Worm (Caenorhabditis elegans) whole organism, L1 larva: ENCODE data around the gene F32G8.3.

Source experiments
- alr-1 ChIP-seq: fragments of 200-800 bp; sonication (Bioruptor generic); optimal IDR thresholded peaks from 2 replicates; lab custom pipeline; 2018; ENCODE audit warnings: borderline replicate concordance, mild to moderate bottlenecking, missing genetic modification characterization, missing compliant biosample characterization
- ces-1 ChIP-seq: fragments of 150-350 bp; optimal IDR thresholded peaks from 2 replicates; lab custom pipeline; 2014; ENCODE audit warnings: missing biosample characterization, missing genetic modification reagents, missing genetic modification characterization
- dpl-1 ChIP-seq, 3 experiments: fragments of 150-350 bp in 2 of 3; sonication (generic microtip) in 1 of 3; optimal IDR thresholded peaks; 2 replicates each; lab custom pipeline; 2014 to 2017; ENCODE audit warnings: missing biosample characterization in 3 of 3, missing genetic modification characterization in 3 of 3, missing genetic modification reagents in 3 of 3
- fkh-10 ChIP-seq: sonication (generic microtip); optimal IDR thresholded peaks from 2 replicates; lab custom pipeline; 2017; ENCODE audit warnings: missing biosample characterization, missing genetic modification reagents, missing genetic modification characterization
- fkh-8 ChIP-seq: sonication (generic microtip); optimal IDR thresholded peaks from 2 replicates; lab custom pipeline; 2016; ENCODE audit warnings: mild to moderate bottlenecking, missing genetic modification characterization, missing compliant biosample characterization
- fos-1 ChIP-seq: fragments of 150-350 bp; optimal IDR thresholded peaks from 2 replicates; lab custom pipeline; 2014; ENCODE audit warnings: missing biosample characterization, missing genetic modification characterization
- hlh-17 ChIP-seq: fragments of 200-800 bp; sonication (Bioruptor generic); optimal IDR thresholded peaks from 2 replicates; lab custom pipeline; 2018; ENCODE audit warnings: missing genetic modification characterization, mild to moderate bottlenecking, missing compliant biosample characterization, moderate library complexity, borderline replicate concordance
- nhr-11 ChIP-seq: fragments of 150-350 bp; optimal IDR thresholded peaks from 2 replicates; lab custom pipeline; 2014; ENCODE audit warnings: missing biosample characterization, missing genetic modification characterization
- skn-1 ChIP-seq: fragments of 150-350 bp; optimal IDR thresholded peaks from 2 replicates; lab custom pipeline; 2014; ENCODE audit warnings: missing biosample characterization, missing genetic modification characterization
- unc-130 ChIP-seq: fragments of 150-350 bp; optimal IDR thresholded peaks from 2 replicates; lab custom pipeline; 2017; ENCODE audit warnings: missing biosample characterization, missing genetic modification characterization, inconsistent platforms
- zag-1 ChIP-seq: fragments of 150-350 bp; optimal IDR thresholded peaks from 2 replicates; lab custom pipeline; 2014; ENCODE audit warnings: missing biosample characterization, missing genetic modification characterization

ce11 chrV:10576319-10576718 lies 21.2 kb upstream of the F32G8.3 start, which contains the start of gene vps-54:
- no peak for TF ChIP-seq fkh-10
- no peak for TF ChIP-seq fkh-8 (tag; lab: Kevin White, UChicago)
- TF ChIP-seq alr-1 (tag; lab: Kevin White, UChicago): no peak
- TF ChIP-seq fos-1: no peak
- no peak for TF ChIP-seq ces-1 (GFP tag; lab: Kevin White, UChicago)
- no peak for TF ChIP-seq nhr-11 (tag; lab: Kevin White, UChicago)
- TF ChIP-seq zag-1 (tag; lab: Kevin White, UChicago): no peak
- TF ChIP-seq dpl-1 (GFP tag; optimal IDR thresholded peaks at IDR 0.05; lab: Kevin White, UChicago): no peak
- no peak for TF ChIP-seq skn-1 (tag; lab: Kevin White, UChicago)
- no peak for TF ChIP-seq hlh-17 (GFP tag; lab: Kevin White, UChicago)
- no peak for TF ChIP-seq unc-130
